Worm (Caenorhabditis elegans) whole organism, young adult: Measurements from ENCODE around the gene aat-8.

Source experiments
- D2030.7 ChIP-seq: fragments of 200-800 bp; sonication (Bioruptor generic); IDR thresholded peaks from 2 replicates; pipeline ENCODE4 v1.3.6; 2022; ENCODE audit warnings: missing genetic modification reagents, missing genetic modification characterization, missing compliant biosample characterization
- F39B2.1 ChIP-seq: fragments of 200-800 bp; sonication (Bioruptor generic); IDR thresholded peaks from 2 replicates; pipeline ENCODE4 v1.3.6; 2022; ENCODE audit warnings: missing genetic modification reagents, missing genetic modification characterization, missing compliant biosample characterization
- ama-1 ChIP-seq, 3 experiments: fragments of 150-350 bp in 1 of 3; sonication (generic microtip) in 2 of 3; optimal IDR thresholded peaks; 2 replicates each; lab custom pipeline; 2014 to 2018; ENCODE audit warnings: missing biosample characterization in 2 of 3, missing genetic modification characterization in 2 of 3, missing genetic modification reagents in 2 of 3
- aptf-2 ChIP-seq: fragments of 200-800 bp; sonication (Bioruptor generic); conservative IDR thresholded peaks from 2 replicates; pipeline ENCODE4 v1.3.6; 2022; ENCODE audit warnings: missing genetic modification reagents, missing genetic modification characterization, missing compliant biosample characterization
- ekl-4 ChIP-seq: fragments of 200-800 bp; sonication (Bioruptor generic); IDR thresholded peaks from 2 replicates; pipeline ENCODE4 v1.3.6; 2022; ENCODE audit warnings: missing genetic modification reagents, missing genetic modification characterization, missing compliant biosample characterization
- fkh-3 ChIP-seq: sonication (generic microtip); optimal IDR thresholded peaks from 2 replicates; lab custom pipeline; 2016; ENCODE audit warnings: mild to moderate bottlenecking, missing genetic modification characterization, missing compliant biosample characterization
- gei-17 ChIP-seq: fragments of 200-800 bp; sonication (Bioruptor generic); optimal IDR thresholded peaks from 2 replicates; lab custom pipeline; 2018; ENCODE audit warnings: mild to moderate bottlenecking, missing genetic modification characterization, missing compliant biosample characterization
- him-1 ChIP-seq: sonication (generic microtip); optimal IDR thresholded peaks from 2 replicates; lab custom pipeline; 2016; ENCODE audit warnings: missing genotype, missing genetic modification reagents, missing genetic modification characterization, missing compliant biosample characterization
- hmg-20 ChIP-seq: fragments of 200-800 bp; sonication (Bioruptor generic); IDR thresholded peaks from 2 replicates; pipeline ENCODE4 v1.3.6; 2022; ENCODE audit warnings: missing genetic modification reagents, missing genetic modification characterization, missing compliant biosample characterization
- nhr-90 ChIP-seq: sonication (generic microtip); optimal IDR thresholded peaks from 2 replicates; lab custom pipeline; 2016; ENCODE audit warnings: missing genotype, mild to moderate bottlenecking, missing genetic modification characterization, missing compliant biosample characterization
- snpc-4 ChIP-seq, 5 experiments: fragments of 150-350 bp in 1 of 5; sonication (generic microtip) in 4 of 5; optimal IDR thresholded peaks; 2 replicates each; lab custom pipeline; 2014 to 2018; ENCODE audit warnings: missing genetic modification characterization in 5 of 5, missing biosample characterization in 3 of 5, antibody characterized with exemption in 2 of 5, mild to moderate bottlenecking in 2 of 5, missing compliant biosample characterization in 2 of 5, missing genotype in 2 of 5, moderate library complexity in 2 of 5, missing genetic modification reagents in 1 of 5
- tlf-1 ChIP-seq: fragments of 200-800 bp; sonication (Bioruptor generic); optimal IDR thresholded peaks from 2 replicates; lab custom pipeline; 2018; ENCODE audit warnings: mild to moderate bottlenecking, missing genetic modification characterization, missing compliant biosample characterization
- unc-130 ChIP-seq: sonication (generic microtip); optimal IDR thresholded peaks from 2 replicates; lab custom pipeline; 2016; ENCODE audit warnings: missing genetic modification reagents, missing genetic modification characterization, missing compliant biosample characterization
- ztf-25 ChIP-seq: fragments of 200-800 bp; sonication (Bioruptor generic); IDR thresholded peaks from 2 replicates; pipeline ENCODE4 v1.3.6; 2022; ENCODE audit warnings: missing genetic modification reagents, missing genetic modification characterization, missing compliant biosample characterization

DNA sequence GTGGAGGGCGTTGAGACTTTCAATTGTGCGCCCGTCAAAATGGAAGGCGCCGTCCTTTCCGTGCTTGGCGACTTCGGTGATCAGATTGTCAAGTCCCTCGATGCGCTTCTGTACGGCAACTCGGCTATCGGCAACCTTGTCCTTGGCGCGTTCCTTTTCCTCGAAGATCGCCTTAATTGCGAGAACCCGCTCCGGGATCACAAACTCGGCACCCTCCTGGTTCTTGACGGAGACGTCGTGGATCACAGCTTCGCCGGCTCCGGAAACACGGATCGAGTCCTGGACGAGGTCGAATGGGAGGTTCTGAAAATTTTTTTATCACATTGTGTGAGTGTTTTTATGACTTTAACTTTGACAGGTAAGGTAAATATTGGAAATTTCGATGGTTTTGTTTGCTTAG, 8.4 kb upstream of the aat-8 start:
- TF ChIP-seq ama-1 (optimal IDR thresholded peaks at IDR 0.05; lab: Kevin White, UChicago), result no peak
- TF ChIP-seq ama-1 (GFP tag; optimal IDR thresholded peaks at IDR 0.05; lab: Kevin White, UChicago), result no peak
- TF ChIP-seq him-1 (tag; lab: Kevin White, UChicago), result no peak
- TF ChIP-seq aptf-2 (GFP tag; lab: Robert Waterston, UW), result no peak
- no peak for TF ChIP-seq fkh-3 (tag; lab: Kevin White, UChicago)
- no peak for TF ChIP-seq F39B2.1 (GFP tag; lab: Robert Waterston, UW)
- no peak for TF ChIP-seq tlf-1 (GFP tag; lab: Kevin White, UChicago)
- TF ChIP-seq nhr-90 (tag; lab: Kevin White, UChicago), result no peak
- TF ChIP-seq snpc-4 (GFP tag; optimal IDR thresholded peaks at IDR 0.05; lab: Kevin White, UChicago), result no peak
- no peak for TF ChIP-seq snpc-4 (tag; optimal IDR thresholded peaks at IDR 0.05; lab: Kevin White, UChicago)
- no peak for TF ChIP-seq D2030.7
- TF ChIP-seq gei-17 (GFP tag; lab: Kevin White, UChicago), result no peak
- TF ChIP-seq hmg-20 (GFP tag; lab: Robert Waterston, UW), result no peak
- no peak for TF ChIP-seq unc-130 (GFP tag; lab: Kevin White, UChicago)
- no peak for TF ChIP-seq ztf-25 (GFP tag; lab: Robert Waterston, UW)
- TF ChIP-seq ekl-4 (GFP tag; lab: Robert Waterston, UW), result no peak
